Fruit fly (Drosophila melanogaster): ENCODE data around the gene LIMK1.

The LIMK1 gene

DNA sequence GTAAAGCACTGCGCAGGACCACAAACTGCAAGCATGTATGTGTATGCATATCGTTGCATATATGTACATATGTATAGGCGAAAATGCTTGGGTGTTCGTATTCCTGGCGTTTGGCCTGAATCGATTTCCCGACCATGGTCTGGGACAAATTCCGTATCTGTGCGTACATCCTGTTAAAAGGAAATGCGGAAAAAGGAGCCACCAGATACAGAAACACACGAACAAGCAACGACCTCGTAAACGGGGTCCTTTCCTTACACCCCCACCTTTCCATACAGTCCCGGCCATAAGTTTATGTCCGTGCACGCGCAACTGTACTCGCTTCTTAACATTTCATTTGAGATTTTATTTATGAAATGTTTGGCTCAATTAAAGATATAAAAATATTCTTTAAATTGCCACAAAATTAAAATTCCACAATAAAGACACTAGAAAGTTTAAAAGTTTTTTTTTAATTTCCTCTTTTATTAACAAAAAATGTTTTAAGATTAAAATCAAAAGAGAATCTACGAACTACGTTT is 8.1 kb downstream of the LIMK1 start:
- TF ChIP-seq Dif (GFP tag; optimal IDR thresholded peaks at IDR 0.05; ENCODE audit: partially characterized antibody): no peak
- no peak for TF ChIP-seq tai (GFP tag; optimal IDR thresholded peaks at IDR 0.05)
- no peak for TF ChIP-seq dl (GFP tag; optimal IDR thresholded peaks at IDR 0.05; ENCODE audit: insufficient read depth in 1 of 2, partially characterized antibody in 2 of 2)
- TF ChIP-seq jim (GFP tag; optimal IDR thresholded peaks at IDR 0.05): no peak
- no peak for TF ChIP-seq HLH106 (tag; optimal IDR thresholded peaks at IDR 0.05)
- TF ChIP-seq pan (optimal IDR thresholded peaks at IDR 0.05): no peak
- no peak for TF ChIP-seq Hr78 (GFP tag; optimal IDR thresholded peaks at IDR 0.05)
- no peak for TF ChIP-seq N (GFP tag; optimal IDR thresholded peaks at IDR 0.05)
- TF ChIP-seq dmrt93B (GFP tag; optimal IDR thresholded peaks at IDR 0.05): no peak
- no peak for TF ChIP-seq Abd-B (GFP tag; optimal IDR thresholded peaks at IDR 0.05)
- no peak for TF ChIP-seq Sp1 (GFP tag; optimal IDR thresholded peaks at IDR 0.05)
- no peak for TF ChIP-seq Jra (GFP tag; optimal IDR thresholded peaks at IDR 0.05)
- TF ChIP-seq CG32264 (GFP tag; optimal IDR thresholded peaks at IDR 0.05): no peak
- no peak for TF ChIP-seq CG9705 (GFP tag; optimal IDR thresholded peaks at IDR 0.05)
- TF ChIP-seq sv (GFP tag; optimal IDR thresholded peaks at IDR 0.05): no peak

dm6 chrX:12582984-12583869 is 8.8 kb downstream of the LIMK1 start, which contains the start of gene Pits:
TSS of gene Pits (minus strand) at chrX:12583193.
- peak; percentile 31 for TF ChIP-seq Myc (optimal IDR thresholded peaks at IDR 0.05)
- peak; percentile 7 to 10 for TF ChIP-seq dl (GFP tag; optimal IDR thresholded peaks at IDR 0.05; ENCODE audit: insufficient read depth in 1 of 2, partially characterized antibody in 2 of 2)
- TF ChIP-seq woc (GFP tag; optimal IDR thresholded peaks at IDR 0.05): peak; percentile 14
- TF ChIP-seq lola (GFP tag; optimal IDR thresholded peaks at IDR 0.05): no peak
- no peak for TF ChIP-seq Dfd (GFP tag; optimal IDR thresholded peaks at IDR 0.05)
- TF ChIP-seq sv (GFP tag; optimal IDR thresholded peaks at IDR 0.05): no peak
- TF ChIP-seq Hr78 (GFP tag; optimal IDR thresholded peaks at IDR 0.05): no peak
- peak; percentile 26 for TF ChIP-seq sage (GFP tag; optimal IDR thresholded peaks at IDR 0.05)
- no peak for TF ChIP-seq CrebA (GFP tag; optimal IDR thresholded peaks at IDR 0.05; ENCODE audit: borderline replicate concordance)
- TF ChIP-seq psq (GFP tag; optimal IDR thresholded peaks at IDR 0.05): peak; percentile 68
- peak; percentile 44 for TF ChIP-seq Hnf4 (GFP tag; optimal IDR thresholded peaks at IDR 0.05)
- peak; percentile 81 for TF ChIP-seq Hr83 (GFP tag; optimal IDR thresholded peaks at IDR 0.05; ENCODE audit: poor library complexity, severe bottlenecking)
- TF ChIP-seq fru (GFP tag; optimal IDR thresholded peaks at IDR 0.05): peak; percentile 26
- peak; percentile 1 for TF ChIP-seq dmrt93B (GFP tag; optimal IDR thresholded peaks at IDR 0.05)
- TF ChIP-seq OdsH (GFP tag; optimal IDR thresholded peaks at IDR 0.05): peak; percentile 21
- TF ChIP-seq tai (GFP tag; optimal IDR thresholded peaks at IDR 0.05): no peak
- no peak for TF ChIP-seq CG32264 (GFP tag; optimal IDR thresholded peaks at IDR 0.05)
- TF ChIP-seq jim (GFP tag; optimal IDR thresholded peaks at IDR 0.05): peak; percentile 63
- peak; percentile 95 for TF ChIP-seq h (GFP tag; optimal IDR thresholded peaks at IDR 0.05)
- TF ChIP-seq ey (GFP tag; optimal IDR thresholded peaks at IDR 0.05): no peak
- TF ChIP-seq Sp1 (GFP tag; optimal IDR thresholded peaks at IDR 0.05): peak; percentile 54
- TF ChIP-seq GATAd (GFP tag; optimal IDR thresholded peaks at IDR 0.05): no peak
- no peak for TF ChIP-seq dsf (GFP tag; optimal IDR thresholded peaks at IDR 0.05; ENCODE audit: borderline replicate concordance)
- no peak for TF ChIP-seq Vsx2 (GFP tag; optimal IDR thresholded peaks at IDR 0.05; ENCODE audit: partially characterized antibody)
- TF ChIP-seq Mio (GFP tag; optimal IDR thresholded peaks at IDR 0.05): no peak
- TF ChIP-seq CG9705 (GFP tag; optimal IDR thresholded peaks at IDR 0.05): no peak
- no peak for TF ChIP-seq pan (optimal IDR thresholded peaks at IDR 0.05)
- peak; percentile 24 for TF ChIP-seq br (GFP tag; optimal IDR thresholded peaks at IDR 0.05)
- TF ChIP-seq Jra (GFP tag; optimal IDR thresholded peaks at IDR 0.05): peak; percentile 16
- no peak for TF ChIP-seq N (GFP tag; optimal IDR thresholded peaks at IDR 0.05)
- TF ChIP-seq Abd-B (GFP tag; optimal IDR thresholded peaks at IDR 0.05): no peak
- TF ChIP-seq Rel (GFP tag; optimal IDR thresholded peaks at IDR 0.05): no peak
- peak; percentile 65 for TF ChIP-seq Rel (tag; optimal IDR thresholded peaks at IDR 0.05)
- TF ChIP-seq usp (GFP tag; optimal IDR thresholded peaks at IDR 0.05): no peak
- peak in 1 of 2 experiments; percentile 41 for TF ChIP-seq foxo (GFP tag; optimal IDR thresholded peaks at IDR 0.05)
- TF ChIP-seq Dif (GFP tag; optimal IDR thresholded peaks at IDR 0.05; ENCODE audit: partially characterized antibody): peak; percentile 58
- TF ChIP-seq HLH106 (tag; optimal IDR thresholded peaks at IDR 0.05): peak; percentile 54
- peak; percentile 36 for TF ChIP-seq brk (GFP tag; optimal IDR thresholded peaks at IDR 0.05)
- peak; percentile 49 for TF ChIP-seq rgr (GFP tag; optimal IDR thresholded peaks at IDR 0.05)
